Worm (Caenorhabditis elegans) whole organism, L4 larva: ENCODE results near the gene C14A4.6.

Experiments used
- F10B5.3 ChIP-seq: sonication (generic microtip); optimal IDR thresholded peaks from 2 replicates; lab custom pipeline; 2016; ENCODE audit warnings: mild to moderate bottlenecking, missing genetic modification characterization, missing compliant biosample characterization
- F26F4.8 ChIP-seq: fragments of 200-800 bp; sonication (Bioruptor generic); conservative IDR thresholded peaks from 2 replicates; pipeline ENCODE4 v1.3.6; 2022; ENCODE audit warnings: missing genetic modification characterization, missing compliant biosample characterization
- F37D6.2 ChIP-seq: sonication (generic microtip); optimal IDR thresholded peaks from 2 replicates; lab custom pipeline; 2016; ENCODE audit warnings: mild to moderate bottlenecking, missing genetic modification characterization, missing compliant biosample characterization
- F44E2.7 ChIP-seq: fragments of 200-800 bp; sonication (Bioruptor generic); IDR thresholded peaks from 2 replicates; pipeline ENCODE4 v2.1.2; 2022; ENCODE audit warnings: missing genetic modification characterization, missing compliant biosample characterization
- F49E8.2 ChIP-seq: sonication (generic microtip); optimal IDR thresholded peaks from 2 replicates; lab custom pipeline; 2016; ENCODE audit warnings: missing compliant biosample characterization, mild to moderate bottlenecking, missing genetic modification characterization, borderline replicate concordance
- R02D3.7 ChIP-seq: fragments of 150-350 bp; sonication (generic microtip); optimal IDR thresholded peaks from 3 replicates; lab custom pipeline; 2014; ENCODE audit warnings: missing biosample characterization, missing genetic modification characterization
- T20F7.1 ChIP-seq: fragments of 200-800 bp; sonication (Bioruptor generic); optimal IDR thresholded peaks from 2 replicates; lab custom pipeline; 2018; ENCODE audit warnings: mild to moderate bottlenecking, missing genetic modification characterization, missing compliant biosample characterization
- Y105C5A.15 ChIP-seq: fragments of 200-800 bp; sonication (Bioruptor generic); IDR thresholded peaks from 2 replicates; pipeline ENCODE4 v1.3.6; 2022; ENCODE audit warnings: missing genetic modification characterization, missing compliant biosample characterization
- Y75B8A.6 ChIP-seq: fragments of 200-800 bp; sonication (Bioruptor generic); IDR thresholded peaks from 2 replicates; pipeline ENCODE4 v1.3.6; 2022; ENCODE audit warnings: missing genetic modification reagents, missing genetic modification characterization, missing compliant biosample characterization
- ZK337.2 ChIP-seq: fragments of 200-800 bp; sonication (Bioruptor generic); IDR thresholded peaks from 2 replicates; pipeline ENCODE4 v1.3.6; 2022; ENCODE audit warnings: missing genetic modification reagents, missing genetic modification characterization, missing compliant biosample characterization
- ZK546.5 ChIP-seq, 2 experiments: sonication (generic microtip); optimal IDR thresholded peaks; 2 replicates each; lab custom pipeline; 2017; ENCODE audit warnings: missing biosample characterization in 2 of 2, missing genetic modification characterization in 2 of 2
- aly-2 ChIP-seq: sonication (generic microtip); optimal IDR thresholded peaks from 2 replicates; lab custom pipeline; 2018; ENCODE audit warnings: missing biosample characterization, missing genetic modification characterization
- attf-4 ChIP-seq: sonication (generic microtip); optimal IDR thresholded peaks from 3 replicates; lab custom pipeline; 2017; ENCODE audit warnings: missing biosample characterization, missing genetic modification characterization
- ceh-20 ChIP-seq: fragments of 200-800 bp; sonication (Bioruptor generic); IDR thresholded peaks from 2 replicates; pipeline ENCODE4 v1.3.6; 2022; ENCODE audit warnings: missing genetic modification reagents, missing genetic modification characterization, missing compliant biosample characterization
- ceh-28 ChIP-seq: fragments of 150-350 bp; optimal IDR thresholded peaks from 2 replicates; lab custom pipeline; 2014; ENCODE audit warnings: missing biosample characterization, missing genetic modification reagents, missing genetic modification characterization
- ceh-44 ChIP-seq: fragments of 200-800 bp; sonication (Bioruptor generic); IDR thresholded peaks from 2 replicates; pipeline ENCODE4 v1.3.6; 2022; ENCODE audit warnings: missing genetic modification reagents, missing genetic modification characterization, missing compliant biosample characterization
- ceh-62 ChIP-seq: sonication (generic microtip); optimal IDR thresholded peaks from 2 replicates; lab custom pipeline; 2017; ENCODE audit warnings: missing biosample characterization, missing genetic modification characterization
- ces-1 ChIP-seq: fragments of 150-350 bp; sonication (generic microtip); optimal IDR thresholded peaks from 4 replicates; lab custom pipeline; 2014; ENCODE audit warnings: missing biosample characterization, missing genetic modification reagents, missing genetic modification characterization
- ctbp-1 ChIP-seq: fragments of 200-800 bp; sonication (Bioruptor generic); IDR thresholded peaks from 2 replicates; pipeline ENCODE4 v1.3.6; 2022; ENCODE audit warnings: missing genetic modification reagents, missing genetic modification characterization, missing compliant biosample characterization
- daf-12 ChIP-seq: fragments of 150-350 bp; optimal IDR thresholded peaks from 2 replicates; lab custom pipeline; 2014; ENCODE audit warnings: missing biosample characterization, missing genetic modification reagents, missing genetic modification characterization
- dmd-8 ChIP-seq: fragments of 200-800 bp; sonication (Bioruptor generic); IDR thresholded peaks from 2 replicates; pipeline ENCODE4 v1.3.6; 2022; ENCODE audit warnings: missing genetic modification characterization, missing compliant biosample characterization
- dmd-9 ChIP-seq: fragments of 200-800 bp; sonication (Bioruptor generic); IDR thresholded peaks from 2 replicates; pipeline ENCODE4 v1.3.6; 2022; ENCODE audit warnings: missing genetic modification reagents, missing genetic modification characterization, missing compliant biosample characterization
- egl-27 ChIP-seq: sonication (generic microtip); optimal IDR thresholded peaks from 3 replicates; lab custom pipeline; 2017; ENCODE audit warnings: missing biosample characterization, missing genetic modification reagents, missing genetic modification characterization
- fkh-10 ChIP-seq: fragments of 150-350 bp; optimal IDR thresholded peaks from 2 replicates; lab custom pipeline; 2014; ENCODE audit warnings: missing biosample characterization, missing genetic modification reagents, missing genetic modification characterization
- hif-1 ChIP-seq, 2 experiments: sonication (generic microtip); optimal IDR thresholded peaks; 2 replicates each; lab custom pipeline; 2016 to 2017; ENCODE audit warnings: missing compliant biosample characterization in 2 of 2, missing genetic modification characterization in 2 of 2, missing genetic modification reagents in 2 of 2, missing genotype in 2 of 2, mild to moderate bottlenecking in 1 of 2
- hlh-30 ChIP-seq: sonication (generic microtip); optimal IDR thresholded peaks from 2 replicates; lab custom pipeline; 2017; ENCODE audit warnings: antibody characterized with exemption, mild to moderate bottlenecking, missing genetic modification characterization, missing compliant biosample characterization; ENCODE audit not compliant: insufficient read depth
- jun-1 ChIP-seq: fragments of 150-350 bp; optimal IDR thresholded peaks from 2 replicates; lab custom pipeline; 2014; ENCODE audit warnings: missing biosample characterization, missing genetic modification reagents, missing genetic modification characterization
- lim-7 ChIP-seq: fragments of 200-800 bp; sonication (Bioruptor generic); IDR thresholded peaks from 2 replicates; pipeline ENCODE4 v1.3.6; 2022; ENCODE audit warnings: missing genetic modification characterization, missing compliant biosample characterization
- lin-38 ChIP-seq: fragments of 200-800 bp; sonication (Bioruptor generic); IDR thresholded peaks from 2 replicates; pipeline ENCODE4 v1.3.6; 2022; ENCODE audit warnings: missing genetic modification reagents, missing genetic modification characterization, missing compliant biosample characterization
- mdl-1 ChIP-seq, 2 experiments: fragments of 150-350 bp in 1 of 2; sonication (generic microtip) in 1 of 2; optimal IDR thresholded peaks; 2 replicates each; lab custom pipeline; 2014 to 2017; ENCODE audit warnings: missing biosample characterization in 2 of 2, missing genetic modification characterization in 2 of 2
- mdt-29 ChIP-seq: fragments of 200-800 bp; sonication (Bioruptor generic); IDR thresholded peaks from 2 replicates; pipeline ENCODE4 v1.3.6; 2022; ENCODE audit warnings: missing genetic modification reagents, missing genetic modification characterization, missing compliant biosample characterization
- mes-2 ChIP-seq: sonication (generic microtip); optimal IDR thresholded peaks from 2 replicates; lab custom pipeline; 2016; ENCODE audit warnings: missing genotype, mild to moderate bottlenecking, missing genetic modification characterization, missing compliant biosample characterization; ENCODE audit not compliant: poor library complexity, severe bottlenecking
- mxl-2 ChIP-seq: fragments of 200-800 bp; sonication (Bioruptor generic); conservative IDR thresholded peaks from 2 replicates; pipeline ENCODE4 v1.3.6; 2022; ENCODE audit warnings: missing genetic modification reagents, missing genetic modification characterization, missing compliant biosample characterization
- mxl-3 ChIP-seq: fragments of 200-800 bp; sonication (Bioruptor generic); optimal IDR thresholded peaks from 2 replicates; lab custom pipeline; 2018; ENCODE audit warnings: mild to moderate bottlenecking, missing genetic modification characterization, missing compliant biosample characterization
- nhr-111 ChIP-seq: fragments of 200-800 bp; sonication (Bioruptor generic); optimal IDR thresholded peaks from 2 replicates; lab custom pipeline; 2018; ENCODE audit warnings: mild to moderate bottlenecking, missing genetic modification characterization, missing compliant biosample characterization
- nhr-25 ChIP-seq: sonication (generic microtip); optimal IDR thresholded peaks from 2 replicates; lab custom pipeline; 2017; ENCODE audit warnings: missing genetic modification characterization, mild to moderate bottlenecking, missing compliant biosample characterization, antibody characterized with exemption, moderate library complexity, borderline replicate concordance; ENCODE audit not compliant: insufficient read depth
- nhr-28 ChIP-seq: fragments of 150-350 bp; optimal IDR thresholded peaks from 2 replicates; lab custom pipeline; 2014; ENCODE audit warnings: missing biosample characterization, missing genetic modification characterization
- nhr-42 ChIP-seq: fragments of 200-800 bp; sonication (Bioruptor generic); IDR thresholded peaks from 2 replicates; pipeline ENCODE4 v1.3.6; 2022; ENCODE audit warnings: missing genetic modification characterization, missing compliant biosample characterization
- nhr-77 ChIP-seq: fragments of 150-350 bp; optimal IDR thresholded peaks from 2 replicates; lab custom pipeline; 2014; ENCODE audit warnings: missing biosample characterization, missing genetic modification characterization
- pha-4 ChIP-seq, 2 experiments: fragments of 150-350 bp in 1 of 2; fragments of 200-800 bp in 1 of 2; sonication (Bioruptor generic) in 1 of 2; IDR thresholded peaks in 1 of 2; optimal IDR thresholded peaks in 1 of 2; 2 replicates each; pipeline versions ENCODE4 v1.3.6 to Lab custom; 2014 to 2022; ENCODE audit warnings: missing genetic modification characterization in 2 of 2, missing genetic modification reagents in 2 of 2, missing biosample characterization in 1 of 2, missing compliant biosample characterization in 1 of 2
- php-3 ChIP-seq: fragments of 200-800 bp; sonication (Bioruptor generic); IDR thresholded peaks from 2 replicates; pipeline ENCODE4 v1.3.6; 2022; ENCODE audit warnings: missing genetic modification reagents, missing genetic modification characterization, missing compliant biosample characterization
- snpc-1.2 ChIP-seq: fragments of 200-800 bp; sonication (Bioruptor generic); IDR thresholded peaks from 2 replicates; pipeline ENCODE4 v1.3.6; 2022; ENCODE audit warnings: missing genetic modification reagents, missing genetic modification characterization, missing compliant biosample characterization
- unc-39 ChIP-seq: sonication (generic microtip); optimal IDR thresholded peaks from 2 replicates; lab custom pipeline; 2017; ENCODE audit warnings: missing biosample characterization, missing genetic modification characterization
- vab-7 ChIP-seq: fragments of 200-800 bp; sonication (Bioruptor generic); IDR thresholded peaks from 2 replicates; pipeline ENCODE4 v1.3.6; 2022; ENCODE audit warnings: missing genetic modification reagents, missing genetic modification characterization, missing compliant biosample characterization
- zfp-3 ChIP-seq: fragments of 200-800 bp; sonication (Bioruptor generic); conservative IDR thresholded peaks from 2 replicates; pipeline ENCODE4 v1.3.6; 2022; ENCODE audit warnings: missing genetic modification reagents, missing genetic modification characterization, missing compliant biosample characterization
- zip-11 ChIP-seq: fragments of 200-800 bp; sonication (Bioruptor generic); IDR thresholded peaks from 2 replicates; pipeline ENCODE4 v1.3.6; 2022; ENCODE audit warnings: missing genetic modification characterization, missing compliant biosample characterization
- zip-2 ChIP-seq: fragments of 150-350 bp; optimal IDR thresholded peaks from 2 replicates; lab custom pipeline; 2014; ENCODE audit warnings: missing biosample characterization, missing genetic modification characterization

Gene C14A4.6

DNA sequence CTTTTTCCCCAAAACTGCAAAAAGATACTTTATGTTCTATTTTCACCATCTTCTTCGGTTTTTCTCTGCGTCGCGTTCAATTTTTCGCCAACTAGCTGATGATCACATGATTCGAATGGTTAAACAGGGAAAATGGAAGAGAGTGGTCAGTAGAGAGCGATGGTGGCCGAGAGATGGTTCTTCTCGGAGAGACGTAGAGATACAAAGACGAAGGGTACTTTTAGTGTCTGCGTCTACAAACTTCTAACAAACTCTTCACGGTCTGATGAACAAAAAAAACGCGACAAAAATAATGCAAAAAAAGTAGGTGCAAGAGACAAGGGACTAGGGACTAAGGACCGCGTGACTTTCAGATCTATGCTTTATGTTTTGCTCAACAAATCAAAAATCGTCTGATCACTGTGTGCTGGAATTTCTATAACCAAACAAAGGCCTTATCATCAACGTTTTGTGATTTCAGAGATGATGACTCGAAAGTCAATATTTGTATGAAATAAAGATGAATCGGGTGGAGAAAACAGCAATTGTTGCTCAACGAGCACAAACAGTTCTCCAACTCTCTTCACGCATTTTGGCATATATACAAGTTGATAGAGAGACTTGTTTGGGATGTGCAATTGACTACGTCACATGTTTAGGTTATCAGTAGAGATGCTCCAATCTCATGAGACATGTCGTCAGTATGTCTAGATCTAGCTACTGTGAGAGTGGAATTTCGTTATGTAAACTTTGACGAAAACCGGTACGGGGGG lies 42.4 kb downstream of the C14A4.6 start (continued):
- TF ChIP-seq lim-7 (0 out of 2 replicates have a peak, but pooled peaks have one; percentile 18), zip-2 (no peak), F26F4.8 (GFP tag; lab: Robert Waterston, UW) (no peak), T20F7.1 (peak; percentile 67), ceh-28 (tag; lab: Kevin White, UChicago) (peak; percentile 14), nhr-28 (tag; lab: Kevin White, UChicago) (peak; percentile 90), mxl-3 (GFP tag; lab: Kevin White, UChicago) (peak; percentile 60), hlh-30 (peak; percentile 99), ceh-62 (no peak), php-3 (peak; percentile 40), ZK337.2 (peak; percentile 6; the same call in 1 of the 2 replicates), fkh-10 (GFP tag; lab: Kevin White, UChicago) (peak; percentile 91), aly-2 (tag; lab: Kevin White, UChicago) (no peak), attf-4 (tag; lab: Kevin White, UChicago) (no peak), ceh-44 (no peak), F49E8.2 (tag; lab: Kevin White, UChicago) (no peak), mdl-1 (tag; optimal IDR thresholded peaks at IDR 0.05; lab: Kevin White, UChicago) (peak; percentile 76 to 91), Y105C5A.15 (GFP tag; lab: Robert Waterston, UW) (0 out of 2 replicates have a peak, but pooled peaks have one; percentile 24), egl-27 (tag; lab: Kevin White, UChicago) (no peak), lin-38 (GFP tag; lab: Robert Waterston, UW) (peak; percentile 63), nhr-77 (tag; lab: Kevin White, UChicago) (peak; percentile 94), zfp-3 (0 out of 2 replicates have a peak, but pooled peaks have one; percentile 42), ces-1 (peak; percentile 63), jun-1 (peak; percentile 89), vab-7 (peak; percentile 46; the same call in 1 of the 2 replicates), Y75B8A.6 (0 out of 2 replicates have a peak, but pooled peaks have one; percentile 74), ZK546.5 (tag; optimal IDR thresholded peaks at IDR 0.05; lab: Kevin White, UChicago) (peak in 1 of 2 experiments; percentile 33), mxl-2 (0 out of 2 replicates have a peak, but pooled peaks have one; percentile 16), unc-39 (no peak), nhr-111 (GFP tag; lab: Kevin White, UChicago) (no peak), hif-1 (tag; optimal IDR thresholded peaks at IDR 0.05; lab: Kevin White, UChicago) (peak; percentile 25 to 69), dmd-8 (GFP tag; lab: Robert Waterston, UW) (no peak), F10B5.3 (tag; lab: Kevin White, UChicago) (no peak), ctbp-1 (GFP tag; lab: Robert Waterston, UW) (peak; percentile 80), nhr-42 (GFP tag; lab: Robert Waterston, UW) (peak; percentile 60; the same call in 1 of the 2 replicates), zip-11 (GFP tag; lab: Robert Waterston, UW) (no peak), mdt-29 (GFP tag; lab: Robert Waterston, UW) (peak; percentile 55; the same call in 1 of the 2 replicates), F44E2.7 (GFP tag; lab: Robert Waterston, UW) (no peak), daf-12 (tag; lab: Kevin White, UChicago) (no peak), dmd-9 (GFP tag; lab: Robert Waterston, UW) (no peak), nhr-25 (tag; lab: Kevin White, UChicago) (peak; percentile 81), pha-4 (GFP tag; IDR thresholded peaks at IDR 0.05; lab: Robert Waterston, UW) (peak; percentile 41; the same call in 1 of the 2 replicates), pha-4 (tag; optimal IDR thresholded peaks at IDR 0.05; lab: Kevin White, UChicago) (no peak), F37D6.2 (tag; lab: Kevin White, UChicago) (peak; percentile 70), snpc-1.2 (GFP tag; lab: Robert Waterston, UW) (no peak), R02D3.7 (tag; lab: Kevin White, UChicago) (no peak), ceh-20 (GFP tag; lab: Robert Waterston, UW) (peak; percentile 70), mes-2 (tag; lab: Kevin White, UChicago) (peak; percentile 83)
